Fruit fly (Drosophila melanogaster): ENCODE measurements around the gene CG7840.

CG7840 gene

dm6 chr2L:8274958-8275584 lies 30.3 kb upstream of the CG7840 start (continued):
- TF ChIP-seq bab2 (GFP tag; optimal IDR thresholded peaks at IDR 0.05) (no peak), CG14860 (GFP tag; IDR thresholded peaks at IDR 0.05; ENCODE audit: partially characterized antibody) (no peak), abd-A (tag; optimal IDR thresholded peaks at IDR 0.05) (no peak), ERR (GFP tag; optimal IDR thresholded peaks at IDR 0.05) (no peak), crol (GFP tag; IDR thresholded peaks at IDR 0.05) (no peak), Hey (tag; optimal IDR thresholded peaks at IDR 0.05) (no peak), gsb (GFP tag; IDR thresholded peaks at IDR 0.05) (no peak), Fer3 (tag; optimal IDR thresholded peaks at IDR 0.05) (peak; percentile 54), Aef1 (GFP tag; IDR thresholded peaks at IDR 0.05) (no peak), CG14965 (GFP tag; optimal IDR thresholded peaks at IDR 0.05; ENCODE audit: borderline replicate concordance) (no peak), Lim3 (GFP tag; IDR thresholded peaks at IDR 0.05) (no peak), CG7963 (GFP tag; IDR thresholded peaks at IDR 0.05; ENCODE audit: partially characterized antibody) (no peak), Atf3 (GFP tag; optimal IDR thresholded peaks at IDR 0.05) (no peak), grn (GFP tag; optimal IDR thresholded peaks at IDR 0.05) (peak; percentile 61), HLHmδ (GFP tag; optimal IDR thresholded peaks at IDR 0.05) (no peak), CG17359 (tag; optimal IDR thresholded peaks at IDR 0.05) (peak; percentile 73), Fer2 (tag; optimal IDR thresholded peaks at IDR 0.05) (no peak), CG32772 (GFP tag; IDR thresholded peaks at IDR 0.05) (peak; percentile 57), CG4707 (GFP tag; optimal IDR thresholded peaks at IDR 0.05) (peak; percentile 12), D19A (tag; optimal IDR thresholded peaks at IDR 0.05) (peak; percentile 75), CG11695 (GFP tag; IDR thresholded peaks at IDR 0.05) (peak; percentile 72), CG2116 (GFP tag; optimal IDR thresholded peaks at IDR 0.05) (peak; percentile 44), fd96Cb (tag; optimal IDR thresholded peaks at IDR 0.05) (peak; percentile 63), CG10654 (GFP tag; optimal IDR thresholded peaks at IDR 0.05) (peak; percentile 26), CG3281 (GFP tag; optimal IDR thresholded peaks at IDR 0.05) (peak; percentile 22), lbe (GFP tag; optimal IDR thresholded peaks at IDR 0.05) (no peak), shn (GFP tag; optimal IDR thresholded peaks at IDR 0.05) (no peak), stwl (tag; optimal IDR thresholded peaks at IDR 0.05) (peak; percentile 24), Doc2 (GFP tag; IDR thresholded peaks at IDR 0.05) (no peak), ci (GFP tag; IDR thresholded peaks at IDR 0.05) (peak; percentile 85), Atf6 (GFP tag; IDR thresholded peaks at IDR 0.05) (peak; percentile 55; the same call in 1 of the 2 replicates), nmo (GFP tag; optimal IDR thresholded peaks at IDR 0.05) (peak; percentile 84), Opbp (GFP tag; IDR thresholded peaks at IDR 0.05; ENCODE audit: partially characterized antibody) (no peak), Deaf1 (tag; optimal IDR thresholded peaks at IDR 0.05) (peak; percentile 38), CG13624 (GFP tag; optimal IDR thresholded peaks at IDR 0.05) (no peak), CG7372 (GFP tag; IDR thresholded peaks at IDR 0.05) (peak; percentile 16; the same call in 1 of the 2 replicates), dm (GFP tag; optimal IDR thresholded peaks at IDR 0.05) (no peak), CG12236 (GFP tag; optimal IDR thresholded peaks at IDR 0.05) (no peak), CG10462 (GFP tag; optimal IDR thresholded peaks at IDR 0.05) (peak; percentile 42), Ptx1 (GFP tag; IDR thresholded peaks at IDR 0.05) (peak; percentile 48), CG10147 (GFP tag; optimal IDR thresholded peaks at IDR 0.05) (peak; percentile 57), chif (GFP tag; optimal IDR thresholded peaks at IDR 0.05) (peak; percentile 46 to 68), az2 (GFP tag; optimal IDR thresholded peaks at IDR 0.05) (peak; percentile 51), D (optimal IDR thresholded peaks at IDR 0.05) (no peak), D (GFP tag; optimal IDR thresholded peaks at IDR 0.05) (peak; percentile 61), CG2875 (GFP tag; optimal IDR thresholded peaks at IDR 0.05) (peak; percentile 65), phol (tag; optimal IDR thresholded peaks at IDR 0.05) (peak; percentile 78), Ada2b (GFP tag; IDR thresholded peaks at IDR 0.05) (peak; percentile 67), CG32532 (GFP tag; IDR thresholded peaks at IDR 0.05) (no peak), ewg (GFP tag; optimal IDR thresholded peaks at IDR 0.05) (peak; percentile 33)

Measured in whole organism, embryonic.